Worm (Caenorhabditis elegans) whole organism, mixed stage, embryonic: Measurements from ENCODE around the gene acc-2.

Experiments
- M03D4.4 ChIP-seq: sonication (generic microtip); optimal IDR thresholded peaks from 2 replicates; lab custom pipeline; 2017; ENCODE audit warnings: mild to moderate bottlenecking, missing genetic modification characterization, missing compliant biosample characterization
- bed-3 ChIP-seq: fragments of 200-800 bp; sonication (Bioruptor generic); optimal IDR thresholded peaks from 3 replicates; lab custom pipeline; 2018; ENCODE audit warnings: mild to moderate bottlenecking, missing genetic modification characterization, moderate library complexity, missing compliant biosample characterization
- blmp-1 ChIP-seq: fragments of 150-350 bp; optimal IDR thresholded peaks from 2 replicates; lab custom pipeline; 2014; ENCODE audit warnings: missing biosample characterization, missing genetic modification characterization
- ceh-43 ChIP-seq: fragments of 200-800 bp; sonication (Bioruptor generic); optimal IDR thresholded peaks from 2 replicates; lab custom pipeline; 2018; ENCODE audit warnings: mild to moderate bottlenecking, missing genetic modification characterization, moderate library complexity, missing compliant biosample characterization
- ceh-83 ChIP-seq: fragments of 200-800 bp; sonication (Bioruptor generic); optimal IDR thresholded peaks from 2 replicates; lab custom pipeline; 2018; ENCODE audit warnings: mild to moderate bottlenecking, missing genetic modification characterization, missing compliant biosample characterization
- cnd-1 ChIP-seq: fragments of 200-800 bp; sonication (Bioruptor generic); optimal IDR thresholded peaks from 2 replicates; lab custom pipeline; 2018; ENCODE audit warnings: mild to moderate bottlenecking, missing genetic modification characterization, missing compliant biosample characterization
- elt-1 ChIP-seq: sonication (generic microtip); optimal IDR thresholded peaks from 2 replicates; lab custom pipeline; 2017; ENCODE audit warnings: missing genetic modification characterization, mild to moderate bottlenecking, missing compliant biosample characterization, antibody characterized with exemption, moderate library complexity, borderline replicate concordance; ENCODE audit not compliant: insufficient read depth
- flh-1 ChIP-seq: fragments of 200-800 bp; sonication (Bioruptor generic); optimal IDR thresholded peaks from 2 replicates; lab custom pipeline; 2018; ENCODE audit warnings: mild to moderate bottlenecking, missing genetic modification characterization, moderate library complexity, missing compliant biosample characterization
- ham-2 ChIP-seq: fragments of 200-800 bp; sonication (Bioruptor generic); optimal IDR thresholded peaks from 2 replicates; lab custom pipeline; 2018; ENCODE audit warnings: mild to moderate bottlenecking, missing genetic modification characterization, missing compliant biosample characterization
- hlh-1 ChIP-seq: fragments of 150-350 bp; optimal IDR thresholded peaks from 2 replicates; lab custom pipeline; 2014; ENCODE audit warnings: missing biosample characterization, missing genetic modification reagents, missing genetic modification characterization
- lin-32 ChIP-seq: fragments of 200-800 bp; sonication (Bioruptor generic); optimal IDR thresholded peaks from 2 replicates; lab custom pipeline; 2018; ENCODE audit warnings: mild to moderate bottlenecking, missing genetic modification characterization, missing compliant biosample characterization
- lsy-2 ChIP-seq: fragments of 150-350 bp; optimal IDR thresholded peaks from 2 replicates; lab custom pipeline; 2014; ENCODE audit warnings: missing biosample characterization, missing genetic modification characterization
- mab-5 ChIP-seq: fragments of 150-350 bp; optimal IDR thresholded peaks from 2 replicates; lab custom pipeline; 2014; ENCODE audit warnings: missing biosample characterization, missing genetic modification characterization
- mep-1 ChIP-seq: fragments of 150-350 bp; optimal IDR thresholded peaks from 2 replicates; lab custom pipeline; 2017; ENCODE audit warnings: missing biosample characterization, missing genetic modification reagents, missing genetic modification characterization, inconsistent platforms
- mls-2 ChIP-seq: sonication (generic microtip); optimal IDR thresholded peaks from 2 replicates; lab custom pipeline; 2016; ENCODE audit warnings: mild to moderate bottlenecking, missing genetic modification characterization, moderate library complexity, missing compliant biosample characterization
- nhr-12 ChIP-seq: fragments of 150-350 bp; optimal IDR thresholded peaks from 2 replicates; lab custom pipeline; 2014; ENCODE audit warnings: missing biosample characterization, missing genetic modification characterization
- nhr-2 ChIP-seq: fragments of 150-350 bp; optimal IDR thresholded peaks from 2 replicates; lab custom pipeline; 2014; ENCODE audit warnings: missing biosample characterization, missing genetic modification characterization
- nhr-237 ChIP-seq: fragments of 150-350 bp; optimal IDR thresholded peaks from 2 replicates; lab custom pipeline; 2014; ENCODE audit warnings: missing biosample characterization, missing genetic modification characterization
- nhr-28 ChIP-seq: fragments of 150-350 bp; optimal IDR thresholded peaks from 2 replicates; lab custom pipeline; 2014; ENCODE audit warnings: missing biosample characterization, missing genetic modification characterization
- nhr-76 ChIP-seq: sonication (generic microtip); optimal IDR thresholded peaks from 2 replicates; lab custom pipeline; 2017; ENCODE audit warnings: missing biosample characterization, missing genetic modification characterization
- pha-4 ChIP-seq: fragments of 150-350 bp; optimal IDR thresholded peaks from 2 replicates; lab custom pipeline; 2018; ENCODE audit warnings: missing biosample characterization, missing genetic modification reagents, missing genetic modification characterization
- snpc-4 ChIP-seq: fragments of 150-350 bp; optimal IDR thresholded peaks from 2 replicates; lab custom pipeline; 2014; ENCODE audit warnings: missing biosample characterization, missing genetic modification characterization
- sptf-1 ChIP-seq: sonication (generic microtip); optimal IDR thresholded peaks from 2 replicates; lab custom pipeline; 2017; ENCODE audit warnings: mild to moderate bottlenecking, missing genetic modification characterization, moderate library complexity, missing compliant biosample characterization
- tbx-8 ChIP-seq: fragments of 200-800 bp; sonication (Bioruptor generic); optimal IDR thresholded peaks from 2 replicates; lab custom pipeline; 2018; ENCODE audit warnings: mild to moderate bottlenecking, missing genetic modification characterization, moderate library complexity, missing compliant biosample characterization
- unc-120 ChIP-seq: sonication (generic microtip); optimal IDR thresholded peaks from 2 replicates; lab custom pipeline; 2017; ENCODE audit warnings: missing genetic modification characterization, missing compliant biosample characterization; ENCODE audit not compliant: poor library complexity, severe bottlenecking
- unc-39 ChIP-seq: fragments of 150-350 bp; optimal IDR thresholded peaks from 2 replicates; lab custom pipeline; 2014; ENCODE audit warnings: missing biosample characterization, missing genetic modification characterization
- unc-62 ChIP-seq: fragments of 150-350 bp; optimal IDR thresholded peaks from 2 replicates; lab custom pipeline; 2014; ENCODE audit warnings: missing biosample characterization, missing genetic modification reagents, missing genetic modification characterization
- zip-8 ChIP-seq: fragments of 150-350 bp; optimal IDR thresholded peaks from 2 replicates; lab custom pipeline; 2014; ENCODE audit warnings: missing biosample characterization, missing genetic modification characterization
- ztf-11 ChIP-seq: fragments of 150-350 bp; optimal IDR thresholded peaks from 2 replicates; lab custom pipeline; 2014; ENCODE audit warnings: missing biosample characterization, missing genetic modification characterization

The acc-2 gene

DNA sequence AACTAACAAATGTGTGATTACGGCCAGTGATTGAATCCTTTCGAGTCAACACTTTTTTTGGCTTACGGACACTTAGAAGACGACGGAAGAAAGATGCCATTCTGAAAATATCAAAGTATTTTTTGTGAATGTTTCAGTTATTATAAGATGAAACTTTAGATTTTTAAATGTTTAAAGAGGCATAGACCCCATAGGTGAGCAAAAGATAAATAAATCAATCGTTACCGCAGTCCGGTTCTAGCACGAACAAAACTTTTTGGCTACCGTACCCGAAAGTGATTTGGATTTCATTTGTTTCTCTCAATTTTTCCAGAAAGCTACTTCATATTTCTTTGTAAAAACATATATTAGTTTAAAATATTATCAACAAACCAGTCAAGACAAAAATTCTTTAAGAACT is 20.5 kb downstream of the acc-2 start, which contains the start of gene C53D6.7:
Gene C53D6.7 (minus strand): TSS at position 101 of the 400 bp plus-strand sequence.
- TF ChIP-seq snpc-4 (tag; lab: Kevin White, UChicago) (no peak), ceh-43 (no peak), mls-2 (tag; lab: Kevin White, UChicago) (no peak), zip-8 (no peak), mab-5 (tag; lab: Kevin White, UChicago) (no peak), nhr-28 (tag; lab: Kevin White, UChicago) (no peak), blmp-1 (tag; lab: Kevin White, UChicago) (no peak), lsy-2 (tag; lab: Kevin White, UChicago) (no peak)

DNA sequence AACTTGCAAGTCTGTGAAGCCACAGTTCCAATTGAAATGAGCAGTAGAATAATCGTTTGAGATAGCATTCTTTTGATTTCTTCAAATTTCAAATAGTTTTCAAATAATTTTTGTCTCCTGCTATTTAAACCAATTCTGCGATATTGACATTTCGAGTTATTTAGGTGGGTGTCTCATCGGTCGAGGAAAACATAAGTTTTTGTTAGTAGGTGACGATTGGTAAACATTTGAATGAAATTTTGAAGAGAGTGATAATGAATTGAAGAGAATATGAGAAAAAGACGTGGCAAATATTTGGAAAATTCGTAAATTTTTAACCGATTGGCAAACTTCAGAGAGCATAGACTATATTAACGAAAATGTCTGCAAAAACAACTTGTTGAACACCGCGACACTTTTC is 23.8 kb downstream of the acc-2 start, which contains the start of gene Y73F4A.3:
Gene Y73F4A.3 (minus strand): TSS at position 101 of the 400 bp plus-strand sequence.
- no peak for TF ChIP-seq cnd-1 (tag; lab: Kevin White, UChicago)
- no peak for TF ChIP-seq hlh-1 (tag; lab: Kevin White, UChicago)
- TF ChIP-seq ham-2: no peak
- no peak for TF ChIP-seq bed-3 (GFP tag; lab: Kevin White, UChicago)
- no peak for TF ChIP-seq nhr-237 (tag; lab: Kevin White, UChicago)
- TF ChIP-seq pha-4 (tag; lab: Kevin White, UChicago): no peak
- TF ChIP-seq unc-39 (tag; lab: Kevin White, UChicago): no peak
- TF ChIP-seq flh-1 (GFP tag; lab: Kevin White, UChicago): no peak
- no peak for TF ChIP-seq ceh-43
- no peak for TF ChIP-seq nhr-12
- TF ChIP-seq, all 35 proteins: peak for 0

- TF ChIP-seq mls-2 (tag; lab: Kevin White, UChicago) (no peak), unc-120 (no peak), snpc-4 (tag; lab: Kevin White, UChicago) (no peak), flh-1 (GFP tag; lab: Kevin White, UChicago) (no peak), lin-32 (GFP tag; lab: Kevin White, UChicago) (no peak), nhr-28 (tag; lab: Kevin White, UChicago) (no peak), nhr-237 (tag; lab: Kevin White, UChicago) (no peak), blmp-1 (tag; lab: Kevin White, UChicago) (no peak), nhr-2 (tag; lab: Kevin White, UChicago) (no peak), M03D4.4 (no peak), lsy-2 (tag; lab: Kevin White, UChicago) (no peak), elt-1 (tag; lab: Kevin White, UChicago) (no peak), hlh-1 (tag; lab: Kevin White, UChicago) (no peak), pha-4 (tag; lab: Kevin White, UChicago) (no peak), mep-1 (tag; lab: Kevin White, UChicago) (no peak), ztf-11 (tag; lab: Kevin White, UChicago) (no peak), nhr-76 (tag; lab: Kevin White, UChicago) (no peak), ceh-43 (no peak), tbx-8 (no peak)
- TF ChIP-seq, all 35 proteins: peak for 0
Measured at ce11 chrIV:9043224-9043623, 26.6 kb downstream of the acc-2 start, which contains the start of gene Y73F4A.2. Y73F4A.2 (minus strand) TSS chrIV:9043347.

- TF ChIP-seq ceh-43: no peak
Measured at ce11 chrIV:9045252-9045651, 28.7 kb downstream of the acc-2 start, which contains the start of gene Y73F4A.1. Y73F4A.1 (minus strand) TSS chrIV:9045352.

ce11 chrIV:9051036-9051435 is 34.5 kb downstream of the acc-2 start:
- TF ChIP-seq nhr-76 (tag; lab: Kevin White, UChicago): no peak
- no peak for TF ChIP-seq mls-2 (tag; lab: Kevin White, UChicago)
- TF ChIP-seq mep-1 (tag; lab: Kevin White, UChicago): no peak
- no peak for TF ChIP-seq mab-5 (tag; lab: Kevin White, UChicago)
- TF ChIP-seq sptf-1: no peak
- TF ChIP-seq snpc-4 (tag; lab: Kevin White, UChicago): no peak
- TF ChIP-seq pha-4 (tag; lab: Kevin White, UChicago): no peak
- no peak for TF ChIP-seq unc-62 (GFP tag; lab: Kevin White, UChicago)
- TF ChIP-seq ceh-83 (GFP tag; lab: Kevin White, UChicago): no peak
- no peak for TF ChIP-seq cnd-1 (tag; lab: Kevin White, UChicago)
- no peak for TF ChIP-seq tbx-8
- no peak for TF ChIP-seq lsy-2 (tag; lab: Kevin White, UChicago)
- no peak for TF ChIP-seq unc-39 (tag; lab: Kevin White, UChicago)
- TF ChIP-seq unc-120: no peak
- no peak for TF ChIP-seq zip-8
